Fruit fly (Drosophila melanogaster) whole organism, adult: Measurements from ENCODE around the gene sac.

Experiments
- CG11617 ChIP-seq: fragments of 200-800 bp; sonication (Bioruptor generic); optimal IDR thresholded peaks from 2 replicates; lab custom pipeline; 2017; ENCODE audit warnings: mild to moderate bottlenecking, missing biosample characterization, missing genetic modification reagents, missing genetic modification characterization
- CG33017 ChIP-seq: fragments of 200-800 bp; sonication (Bioruptor generic); optimal IDR thresholded peaks from 2 replicates; lab custom pipeline; 2018; ENCODE audit warnings: missing biosample characterization, mild to moderate bottlenecking, missing genetic modification characterization, moderate library complexity
- Clk ChIP-seq: fragments of 200-800 bp; sonication (Bioruptor generic); optimal IDR thresholded peaks from 2 replicates; lab custom pipeline; 2017; ENCODE audit warnings: missing biosample characterization, missing genetic modification characterization
- toe ChIP-seq: fragments of 200-800 bp; sonication (Bioruptor generic); optimal IDR thresholded peaks from 2 replicates; lab custom pipeline; 2016; ENCODE audit warnings: missing biosample characterization, missing genetic modification characterization

DNA sequence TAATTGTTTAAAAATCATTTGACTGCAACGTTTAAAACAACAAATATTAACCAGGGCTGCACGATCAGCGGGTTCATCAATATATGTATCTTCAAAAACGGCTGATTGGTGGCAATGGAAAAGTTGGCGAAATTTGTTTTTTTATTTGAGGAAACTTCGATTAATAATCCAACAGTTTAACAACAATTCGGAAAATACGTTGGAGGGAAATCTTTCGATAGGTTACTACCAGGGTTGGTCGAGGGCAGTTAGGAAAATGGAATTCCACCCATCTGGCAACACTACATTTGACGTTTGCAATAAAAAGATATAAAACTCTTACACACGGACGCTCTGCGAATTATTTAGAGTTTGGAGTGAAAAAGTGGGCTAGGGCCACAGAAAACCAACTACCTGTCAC lies 43.5 kb upstream of the sac start, which contains the start of the genes Lipt2 and CG14650:
- peak; percentile 61 for TF ChIP-seq Clk (GFP tag; lab: Kevin White, UChicago)
- peak; percentile 25 for TF ChIP-seq CG33017
- peak; percentile 67 for TF ChIP-seq CG11617 (GFP tag; lab: Kevin White, UChicago)
- TF ChIP-seq toe (GFP tag; lab: Kevin White, UChicago), result no peak
